Fruit fly (Drosophila melanogaster) whole organism: ENCODE results near the gene ctrip.
A peak's percentile ranks its signal among the peaks of the same experiment; 100 is the strongest.

Experiments
- CG8478 ChIP-seq: fragments of >200 bp; optimal IDR thresholded peaks from 2 replicates; lab custom pipeline; 2018; ENCODE audit warnings: inconsistent platforms
- Dll ChIP-seq: fragments of >200 bp; optimal IDR thresholded peaks from 2 replicates; lab custom pipeline; 2017
- EcR ChIP-seq, 2 experiments: fragments of >200 bp; optimal IDR thresholded peaks; 2 replicates each; lab custom pipeline; 2017; ENCODE audit warnings: missing biosample characterization in 2 of 2, missing genetic modification characterization in 2 of 2, missing genetic modification reagents in 2 of 2
- pan ChIP-seq: fragments of >200 bp; optimal IDR thresholded peaks from 2 replicates; lab custom pipeline; 2017
- psq ChIP-seq: fragments of >200 bp; optimal IDR thresholded peaks from 2 replicates; lab custom pipeline; 2017
- usp ChIP-seq: fragments of >200 bp; optimal IDR thresholded peaks from 2 replicates; lab custom pipeline; 2017; ENCODE audit warnings: missing biosample characterization, missing genetic modification characterization, mixed read lengths

The ctrip gene

DNA sequence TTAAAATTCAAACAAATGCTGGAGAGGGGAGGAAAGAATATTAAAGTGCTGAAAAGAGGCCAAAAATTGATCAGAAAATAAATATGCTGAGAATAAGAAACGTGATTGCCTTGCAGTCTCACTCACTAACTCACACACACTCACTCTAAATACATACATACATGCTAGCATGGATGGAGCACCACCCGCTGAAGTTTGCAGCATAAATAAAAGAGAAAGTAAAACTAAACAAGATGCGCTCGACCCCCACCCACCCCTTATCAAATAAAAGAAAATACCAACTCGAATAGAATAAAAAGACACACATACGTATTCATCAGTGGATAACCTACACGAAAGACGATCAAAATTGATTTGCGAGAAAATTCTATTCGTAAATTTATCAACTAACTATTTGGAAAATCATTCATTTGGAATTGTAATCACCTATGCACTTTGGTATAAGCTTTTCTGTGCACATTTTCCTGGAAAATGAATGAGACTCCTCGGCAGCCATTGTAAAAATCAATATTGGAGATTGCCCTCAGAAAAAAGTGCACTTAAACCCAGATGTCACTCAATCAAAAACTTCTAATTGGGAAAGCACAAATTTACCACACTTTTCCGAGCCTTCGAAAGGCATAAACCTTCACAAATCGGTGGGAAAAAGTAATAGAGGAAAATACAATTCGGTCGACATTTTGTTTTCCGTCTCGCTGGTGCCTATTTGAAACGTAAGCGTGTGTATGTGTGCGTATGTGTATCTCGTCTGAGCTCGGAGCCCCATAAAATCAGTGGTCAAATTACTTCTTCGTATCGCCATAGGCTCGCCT lies 566 bp downstream of the ctrip start, which contains the start of gene Gmppb:
TSS of gene Gmppb (plus strand) at position 321 of the 812 bp plus-strand sequence.
- TF ChIP-seq usp (GFP tag; lab: Kevin White, UChicago) (no peak), pan (lab: Kevin White, UChicago) (no peak), CG8478 (no peak), Dll (no peak)

DNA sequence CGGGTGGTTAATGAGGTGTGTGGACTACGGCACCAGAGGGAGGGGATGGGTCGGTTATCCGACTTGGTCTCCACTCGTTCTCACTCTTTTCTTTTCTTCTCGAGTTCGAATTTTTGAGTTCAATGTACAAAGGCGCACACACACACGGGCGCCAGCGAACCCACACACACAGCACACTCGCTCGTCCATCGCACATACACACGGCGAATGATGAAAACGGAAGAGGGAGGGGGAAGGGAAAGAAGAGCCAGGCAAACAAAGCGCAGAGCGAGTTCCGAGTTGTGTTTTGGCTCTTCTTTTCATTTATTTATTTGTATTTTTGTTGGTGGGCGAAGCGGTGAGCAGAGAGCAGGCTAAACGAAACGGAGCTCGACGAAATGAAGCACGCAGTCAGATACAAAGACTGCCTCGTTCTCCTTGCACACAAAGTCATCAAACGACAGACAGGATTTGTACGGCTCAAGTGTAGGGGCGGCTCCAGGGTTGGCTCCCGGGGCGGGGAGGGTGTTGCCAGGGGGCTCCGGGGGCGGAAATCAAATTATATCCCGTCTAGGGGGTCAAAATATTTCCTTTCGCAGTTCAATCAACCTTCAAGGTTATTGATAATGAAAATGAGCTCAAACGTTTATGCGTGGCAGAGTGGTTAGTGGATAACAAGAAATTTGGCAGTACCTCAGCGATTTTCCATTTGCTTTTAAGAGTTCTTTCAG lies 1.8 kb downstream of the ctrip start:
- TF ChIP-seq Dll (no peak), EcR (GFP tag; optimal IDR thresholded peaks at IDR 0.05; lab: Kevin White, UChicago) (peak; percentile 84 to 87)

- TF ChIP-seq EcR (GFP tag; optimal IDR thresholded peaks at IDR 0.05; lab: Kevin White, UChicago) (no peak), CG8478 (no peak), Dll (no peak), pan (lab: Kevin White, UChicago) (no peak), psq (no peak), usp (GFP tag; lab: Kevin White, UChicago) (no peak)
Observed at dm6 chr3R:4807582-4807981, 4.3 kb downstream of the ctrip start.

DNA sequence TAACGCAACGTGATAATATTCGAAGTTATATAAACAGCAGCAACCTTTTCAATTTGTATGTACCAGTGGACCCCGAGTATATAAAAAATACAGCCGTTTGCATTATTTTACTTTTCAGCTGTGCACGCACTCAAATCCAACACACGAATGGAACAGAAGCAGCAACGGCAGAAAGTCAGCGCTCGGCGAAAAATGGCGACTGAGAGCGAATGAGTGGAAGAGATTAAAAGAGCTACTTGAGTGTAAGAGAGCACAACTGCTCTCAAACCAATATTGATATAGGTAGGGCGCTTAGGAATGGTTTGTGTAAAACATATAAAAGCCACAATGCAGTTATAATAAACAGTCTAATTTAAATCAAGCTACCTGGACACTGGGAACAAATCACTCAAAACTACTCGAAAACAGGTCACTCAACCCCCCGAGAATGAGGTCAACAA lies 5.6 kb downstream of the ctrip start:
- no peak for TF ChIP-seq Dll
- no peak for TF ChIP-seq usp (GFP tag; lab: Kevin White, UChicago)
- TF ChIP-seq CG8478, result no peak
- TF ChIP-seq EcR (GFP tag; optimal IDR thresholded peaks at IDR 0.05; lab: Kevin White, UChicago), result peak; percentile 76 to 78

DNA sequence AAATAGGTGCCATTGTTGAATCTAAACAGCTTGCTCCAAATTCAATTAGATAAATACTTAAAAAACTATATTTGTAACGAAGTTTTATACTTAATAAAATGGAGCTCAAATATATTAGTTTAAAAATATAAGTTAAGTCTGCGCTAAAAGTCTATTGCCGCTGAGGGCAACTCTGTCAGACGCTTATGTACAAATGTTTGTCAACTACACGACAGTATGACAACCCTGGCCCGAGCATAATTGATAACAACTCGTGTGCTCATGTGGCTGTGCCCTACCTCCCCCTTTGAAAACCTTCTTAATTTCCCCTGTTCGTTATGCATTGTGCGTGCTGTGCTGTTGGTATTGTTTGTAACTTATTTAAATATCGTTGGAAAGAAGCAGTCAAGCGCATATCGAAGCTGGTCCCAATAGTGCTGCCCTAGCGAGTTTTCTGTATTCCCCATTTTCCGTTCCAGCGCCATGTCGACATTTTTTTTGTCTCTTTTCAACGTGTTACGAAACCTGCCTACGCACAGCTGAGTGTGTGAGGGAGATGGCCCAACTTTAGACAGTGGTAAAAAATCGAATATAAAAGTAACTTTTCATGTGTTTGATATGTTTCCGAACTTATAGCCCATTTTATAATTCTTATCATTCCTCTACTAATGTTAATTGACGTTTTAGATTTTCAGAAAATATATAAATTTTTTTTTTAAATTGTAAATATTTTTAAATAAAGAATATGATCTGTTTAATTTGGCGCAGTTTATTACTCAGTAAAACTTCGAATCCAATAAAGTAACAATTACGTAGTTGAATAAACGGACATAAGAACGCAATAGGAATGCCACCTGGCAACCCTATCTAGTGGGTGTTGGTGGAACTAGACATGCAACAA lies 6.8 kb downstream of the ctrip start:
- no peak for TF ChIP-seq usp (GFP tag; lab: Kevin White, UChicago)
- no peak for TF ChIP-seq Dll
- TF ChIP-seq pan (lab: Kevin White, UChicago), result no peak
- no peak for TF ChIP-seq EcR (GFP tag; optimal IDR thresholded peaks at IDR 0.05; lab: Kevin White, UChicago)

- TF ChIP-seq Dll (no peak), CG8478 (no peak)
Observed at dm6 chr3R:4804126-4804649, 7.7 kb downstream of the ctrip start.

DNA sequence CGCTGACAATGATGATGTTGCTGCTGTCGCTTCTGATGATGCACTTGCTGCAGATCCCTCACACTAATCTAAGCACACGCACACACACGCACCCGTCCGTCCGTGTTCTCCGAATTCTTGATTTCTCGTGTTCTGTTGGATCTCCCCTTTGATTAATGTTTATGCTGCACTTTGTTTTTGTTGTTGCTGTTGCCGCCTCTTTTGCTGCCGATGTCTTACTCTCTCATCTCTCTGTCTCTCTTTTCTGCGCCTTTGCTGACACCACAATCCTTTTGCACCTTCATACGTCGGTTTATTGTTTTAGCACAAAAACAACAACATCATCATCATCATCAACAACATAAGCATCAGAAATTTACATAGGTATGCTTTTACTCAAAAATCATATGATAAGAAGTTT lies 13.9 kb downstream of the ctrip start:
- no peak for TF ChIP-seq Dll

DNA sequence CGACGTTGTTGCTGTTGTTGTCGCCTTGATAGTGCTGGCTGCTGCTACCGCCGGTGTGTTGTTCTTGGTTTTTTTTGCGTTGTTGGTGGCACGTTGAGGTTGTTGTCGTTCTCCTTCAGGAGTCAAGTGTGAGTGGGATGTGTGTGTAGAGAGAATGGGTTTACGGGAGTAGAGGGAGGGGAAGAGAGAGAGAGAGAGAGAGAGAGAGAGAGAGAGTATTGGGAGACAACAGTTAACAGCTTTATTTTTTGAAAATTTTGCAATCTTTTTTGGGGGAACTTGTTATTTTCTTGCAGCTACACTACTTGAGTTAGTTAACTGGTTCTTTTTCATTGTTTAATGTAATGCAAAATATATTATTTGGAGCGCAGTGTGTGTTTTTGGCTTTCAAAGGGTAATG lies 14.3 kb downstream of the ctrip start:
- no peak for TF ChIP-seq CG8478
- TF ChIP-seq psq, result no peak
- TF ChIP-seq Dll, result no peak
- no peak for TF ChIP-seq pan (lab: Kevin White, UChicago)
- no peak for TF ChIP-seq EcR (GFP tag; optimal IDR thresholded peaks at IDR 0.05; lab: Kevin White, UChicago)
- no peak for TF ChIP-seq usp (GFP tag; lab: Kevin White, UChicago)

dm6 chr3R:4784622-4785021 lies 27.3 kb downstream of the ctrip start, which contains the start of gene Ccdc39:
Gene Ccdc39, minus strand, starts transcription at chr3R:4784722.
- TF ChIP-seq EcR (GFP tag; optimal IDR thresholded peaks at IDR 0.05; lab: Kevin White, UChicago) (no peak), pan (lab: Kevin White, UChicago) (no peak), Dll (no peak), psq (no peak), usp (GFP tag; lab: Kevin White, UChicago) (no peak), CG8478 (no peak)

DNA sequence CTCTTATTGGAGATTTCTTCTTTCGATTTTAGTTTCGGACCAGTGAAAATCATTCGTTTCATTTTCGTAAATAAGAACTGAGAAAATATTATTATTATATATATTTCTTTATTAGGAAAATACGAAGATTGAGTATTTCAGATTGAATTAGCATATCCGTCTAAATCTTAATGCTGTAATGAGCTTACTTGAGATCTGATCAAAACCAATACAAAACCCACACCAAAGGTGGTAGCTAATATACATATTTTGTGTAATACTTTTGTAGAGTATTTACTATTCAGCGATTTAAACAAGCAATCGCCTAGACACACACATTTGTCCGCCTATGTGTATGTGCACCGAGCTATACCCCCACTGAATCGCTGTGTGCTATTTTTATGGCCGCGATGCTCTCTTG lies 31.2 kb downstream of the ctrip start:
- TF ChIP-seq CG8478 (no peak), pan (lab: Kevin White, UChicago) (no peak)

- TF ChIP-seq pan (lab: Kevin White, UChicago) (no peak), Dll (no peak), EcR (GFP tag; optimal IDR thresholded peaks at IDR 0.05; lab: Kevin White, UChicago) (no peak), CG8478 (no peak)
Observed at dm6 chr3R:4780262-4780661, 31.6 kb downstream of the ctrip start, which contains the start of gene CG14655. Gene CG14655, minus strand, starts transcription at chr3R:4780302.

- TF ChIP-seq Dll, result no peak
- no peak for TF ChIP-seq pan (lab: Kevin White, UChicago)
Observed at dm6 chr3R:4775371-4775770, 36.5 kb downstream of the ctrip start.

DNA sequence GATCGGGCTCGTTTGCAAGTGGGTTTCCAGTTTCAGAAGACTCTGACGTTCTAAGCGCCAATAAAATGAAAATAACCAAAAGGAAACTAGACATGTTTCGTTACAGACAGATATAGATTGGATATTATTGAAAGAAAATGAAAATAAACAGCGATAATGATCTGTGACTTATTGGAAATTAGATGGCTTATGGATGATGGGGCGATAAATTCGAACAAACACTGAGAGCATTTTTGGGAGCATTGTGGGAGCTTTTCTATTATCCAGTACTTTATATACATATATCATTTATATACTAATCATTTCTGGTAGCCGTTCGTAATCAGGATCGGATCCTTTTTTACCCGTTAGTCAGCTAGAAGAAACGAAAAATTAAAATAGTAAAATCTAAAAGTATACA lies 36.9 kb downstream of the ctrip start, which contains the start of gene CG44088:
TSS of gene CG44088 (minus strand) at position 101 of the 400 bp plus-strand sequence.
- TF ChIP-seq usp (GFP tag; lab: Kevin White, UChicago) (no peak), psq (no peak), EcR (GFP tag; optimal IDR thresholded peaks at IDR 0.05; lab: Kevin White, UChicago) (no peak), pan (lab: Kevin White, UChicago) (no peak), CG8478 (no peak), Dll (no peak)
